Fruit fly (Drosophila melanogaster) whole organism, embryonic: ENCODE data around the gene ND-39.

Source experiments
- Ada2b ChIP-seq: fragments of 200-800 bp; sonication (Bioruptor generic); IDR thresholded peaks from 2 replicates; pipeline ENCODE4 v1.3.6; 2022; ENCODE audit warnings: missing biosample characterization, missing genetic modification characterization
- CG10274 ChIP-seq: fragments of 200-800 bp; sonication (Bioruptor generic); optimal IDR thresholded peaks from 3 replicates; lab custom pipeline; 2017; ENCODE audit warnings: missing biosample characterization, mild to moderate bottlenecking, missing genetic modification characterization
- CG11247 ChIP-seq: fragments of 200-800 bp; sonication (Bioruptor generic); IDR thresholded peaks from 2 replicates; pipeline ENCODE4 v1.3.6; 2022; ENCODE audit warnings: missing biosample characterization, missing genetic modification characterization
- CG17568 ChIP-seq: fragments of 200-800 bp; sonication (Bioruptor generic); optimal IDR thresholded peaks from 2 replicates; lab custom pipeline; 2018; ENCODE audit warnings: missing biosample characterization, mild to moderate bottlenecking, missing genetic modification characterization, moderate library complexity
- CG18599 ChIP-seq: fragments of 200-800 bp; sonication (Bioruptor generic); optimal IDR thresholded peaks from 3 replicates; lab custom pipeline; 2017; ENCODE audit warnings: missing biosample characterization, missing genetic modification characterization, mild to moderate bottlenecking, moderate library complexity, missing genetic modification reagents
- CG2712 ChIP-seq: fragments of 200-800 bp; optimal IDR thresholded peaks from 3 replicates; lab custom pipeline; 2019; ENCODE audit warnings: missing biosample characterization, mild to moderate bottlenecking, missing genetic modification characterization, moderate library complexity
- CG30020 ChIP-seq: fragments of 200-800 bp; optimal IDR thresholded peaks from 2 replicates; lab custom pipeline; 2019; ENCODE audit warnings: missing biosample characterization, mild to moderate bottlenecking, missing genetic modification characterization, moderate library complexity
- CG31388 ChIP-seq: fragments of 200-800 bp; sonication (Bioruptor generic); optimal IDR thresholded peaks from 2 replicates; lab custom pipeline; 2016; ENCODE audit warnings: missing biosample characterization, missing genetic modification characterization
- CG4404 ChIP-seq: fragments of 200-800 bp; sonication (Bioruptor generic); IDR thresholded peaks from 2 replicates; pipeline ENCODE4 v1.3.6; 2022; ENCODE audit warnings: missing biosample characterization, missing genetic modification characterization
- CG4854 ChIP-seq: fragments of 200-800 bp; sonication (Bioruptor generic); optimal IDR thresholded peaks from 2 replicates; lab custom pipeline; 2016; ENCODE audit warnings: missing biosample characterization, missing genetic modification characterization, inconsistent platforms
- CG6254 ChIP-seq: fragments of 200-800 bp; sonication (Bioruptor generic); optimal IDR thresholded peaks from 3 replicates; lab custom pipeline; 2017; ENCODE audit warnings: mild to moderate bottlenecking, missing biosample characterization, missing genetic modification reagents, missing genetic modification characterization
- CG6272 ChIP-seq: fragments of 200-800 bp; sonication (Bioruptor generic); IDR thresholded peaks from 2 replicates; pipeline ENCODE4 v1.3.6; 2022; ENCODE audit warnings: missing biosample characterization, missing genetic modification characterization
- CG8281 ChIP-seq: fragments of 200-800 bp; sonication (Bioruptor generic); optimal IDR thresholded peaks from 2 replicates; lab custom pipeline; 2018; ENCODE audit warnings: missing biosample characterization, mild to moderate bottlenecking, missing genetic modification characterization, moderate library complexity
- CG8290 ChIP-seq, 3 experiments: fragments of 200-800 bp; sonication (Bioruptor generic); optimal IDR thresholded peaks; 2 replicates each; lab custom pipeline; 2016 to 2019; ENCODE audit warnings: missing biosample characterization in 3 of 3, missing genetic modification characterization in 3 of 3, mild to moderate bottlenecking in 2 of 3, moderate library complexity in 1 of 3
- CG8359 ChIP-seq: fragments of 200-800 bp; sonication (Bioruptor generic); optimal IDR thresholded peaks from 2 replicates; lab custom pipeline; 2017; ENCODE audit warnings: missing biosample characterization, mild to moderate bottlenecking, missing genetic modification characterization, borderline replicate concordance
- CG8924 ChIP-seq: fragments of 200-800 bp; optimal IDR thresholded peaks from 3 replicates; lab custom pipeline; 2019; ENCODE audit warnings: missing biosample characterization, mild to moderate bottlenecking, missing genetic modification characterization, moderate library complexity
- CG9727 ChIP-seq: fragments of 200-800 bp; sonication (Bioruptor generic); optimal IDR thresholded peaks from 3 replicates; lab custom pipeline; 2017; ENCODE audit warnings: missing biosample characterization, mild to moderate bottlenecking, missing genetic modification characterization
- Dfd ChIP-seq, 2 experiments: fragments of >200 bp; optimal IDR thresholded peaks; 2 replicates each; lab custom pipeline; 2017; ENCODE audit warnings: missing biosample characterization in 2 of 2, missing genetic modification characterization in 2 of 2
- Eip74EF ChIP-seq, 2 experiments: fragments of 200-800 bp in 1 of 2; fragments of >200 bp in 1 of 2; sonication (Bioruptor generic) in 1 of 2; optimal IDR thresholded peaks; 2 replicates each; lab custom pipeline; 2017 to 2019; ENCODE audit warnings: missing biosample characterization in 2 of 2, missing genetic modification characterization in 2 of 2, mild to moderate bottlenecking in 1 of 2, moderate library complexity in 1 of 2
- Ets97D ChIP-seq: fragments of 200-800 bp; sonication (Bioruptor generic); optimal IDR thresholded peaks from 3 replicates; lab custom pipeline; 2016; ENCODE audit warnings: missing biosample characterization, missing genetic modification characterization
- Hsf ChIP-seq: fragments of 200-800 bp; sonication (Bioruptor generic); optimal IDR thresholded peaks from 3 replicates; lab custom pipeline; 2016; ENCODE audit warnings: missing biosample characterization, missing genetic modification characterization
- MESR4 ChIP-seq: fragments of 200-800 bp; sonication (Bioruptor generic); optimal IDR thresholded peaks from 2 replicates; lab custom pipeline; 2018; ENCODE audit warnings: missing biosample characterization, mild to moderate bottlenecking, missing genetic modification characterization, moderate library complexity
- Mes4 ChIP-seq: fragments of 200-800 bp; sonication (Bioruptor generic); optimal IDR thresholded peaks from 2 replicates; lab custom pipeline; 2016; ENCODE audit warnings: missing biosample characterization, missing genetic modification characterization
- Mrtf ChIP-seq: fragments of 200-800 bp; sonication (Bioruptor generic); IDR thresholded peaks from 3 replicates; pipeline ENCODE4 v1.3.6; 2022; ENCODE audit warnings: missing biosample characterization, missing genetic modification characterization
- NK7.1 ChIP-seq: fragments of 200-800 bp; sonication (Bioruptor generic); optimal IDR thresholded peaks from 3 replicates; lab custom pipeline; 2016; ENCODE audit warnings: missing biosample characterization, missing genetic modification characterization
- PHDP ChIP-seq: fragments of 200-800 bp; sonication (Bioruptor generic); optimal IDR thresholded peaks from 3 replicates; lab custom pipeline; 2018; ENCODE audit warnings: missing biosample characterization, mild to moderate bottlenecking, missing genetic modification characterization, moderate library complexity
- Side ChIP-seq: fragments of 200-800 bp; sonication (Bioruptor generic); optimal IDR thresholded peaks from 2 replicates; lab custom pipeline; 2016; ENCODE audit warnings: missing biosample characterization, missing genetic modification characterization
- Taf1 ChIP-seq: fragments of 200-800 bp; sonication (Bioruptor generic); IDR thresholded peaks from 2 replicates; pipeline ENCODE4 v1.3.6; 2022; ENCODE audit warnings: missing biosample characterization, missing genetic modification characterization
- cato ChIP-seq: fragments of 200-800 bp; sonication (Bioruptor generic); optimal IDR thresholded peaks from 2 replicates; lab custom pipeline; 2016; ENCODE audit warnings: missing biosample characterization, missing genetic modification characterization, borderline replicate concordance
- crp ChIP-seq, 2 experiments: fragments of 200-800 bp; sonication (Bioruptor generic); optimal IDR thresholded peaks; 2 replicates in 1 of 2; 3 replicates in 1 of 2; lab custom pipeline; 2017; ENCODE audit warnings: missing biosample characterization in 2 of 2, missing genetic modification characterization in 2 of 2, mild to moderate bottlenecking in 1 of 2, moderate library complexity in 1 of 2
- disco-r ChIP-seq: fragments of 200-800 bp; sonication (Bioruptor generic); optimal IDR thresholded peaks from 2 replicates; lab custom pipeline; 2016; ENCODE audit warnings: missing biosample characterization, missing genetic modification characterization
- emc ChIP-seq: fragments of 200-800 bp; sonication (Bioruptor generic); optimal IDR thresholded peaks from 2 replicates; lab custom pipeline; 2016; ENCODE audit warnings: missing biosample characterization, missing genetic modification characterization
- en ChIP-seq: fragments of 200-800 bp; sonication (Bioruptor generic); optimal IDR thresholded peaks from 2 replicates; lab custom pipeline; 2016; ENCODE audit warnings: missing biosample characterization, missing genetic modification characterization
- gcm ChIP-seq: fragments of 200-800 bp; sonication (Bioruptor generic); optimal IDR thresholded peaks from 2 replicates; lab custom pipeline; 2019; ENCODE audit warnings: missing biosample characterization, mild to moderate bottlenecking, missing genetic modification characterization, moderate library complexity
- grau ChIP-seq: fragments of 200-800 bp; optimal IDR thresholded peaks from 3 replicates; lab custom pipeline; 2019; ENCODE audit warnings: missing biosample characterization, mild to moderate bottlenecking, missing genetic modification characterization, moderate library complexity
- lab ChIP-seq: fragments of 200-800 bp; sonication (Bioruptor generic); optimal IDR thresholded peaks from 3 replicates; lab custom pipeline; 2017; ENCODE audit warnings: missing biosample characterization, missing genetic modification characterization, mild to moderate bottlenecking, moderate library complexity, missing genetic modification reagents
- onecut ChIP-seq: fragments of 200-800 bp; sonication (Bioruptor generic); IDR thresholded peaks from 2 replicates; pipeline ENCODE4 v1.3.6; 2022; ENCODE audit warnings: missing biosample characterization, missing genetic modification characterization
- otp ChIP-seq: fragments of 200-800 bp; sonication (Bioruptor generic); IDR thresholded peaks from 3 replicates; pipeline ENCODE4, ENCODE4 v1.3.6; 2022; ENCODE audit warnings: missing biosample characterization, missing genetic modification characterization
- peb ChIP-seq: fragments of 200-800 bp; sonication (Bioruptor generic); IDR thresholded peaks from 2 replicates; pipeline ENCODE4 v1.3.6; 2022; ENCODE audit warnings: missing biosample characterization, missing genetic modification characterization
- pita ChIP-seq: fragments of 200-800 bp; sonication (Bioruptor generic); optimal IDR thresholded peaks from 2 replicates; lab custom pipeline; 2017; ENCODE audit warnings: missing biosample characterization, mild to moderate bottlenecking, missing genetic modification characterization
- ranshi ChIP-seq: fragments of 200-800 bp; sonication (Bioruptor generic); IDR thresholded peaks from 2 replicates; pipeline ENCODE4 v1.3.6; 2022; ENCODE audit warnings: missing biosample characterization, missing genetic modification characterization
- repo ChIP-seq: fragments of 200-800 bp; sonication (Bioruptor generic); optimal IDR thresholded peaks from 2 replicates; lab custom pipeline; 2016; ENCODE audit warnings: missing biosample characterization, missing genetic modification characterization
- sens-2 ChIP-seq: fragments of 200-800 bp; sonication (Bioruptor generic); IDR thresholded peaks from 2 replicates; pipeline ENCODE4 v1.3.6; 2022; ENCODE audit warnings: missing biosample characterization, missing genetic modification characterization
- shn ChIP-seq: fragments of 200-800 bp; sonication (Bioruptor generic); optimal IDR thresholded peaks from 3 replicates; lab custom pipeline; 2016; ENCODE audit warnings: missing biosample characterization, missing genetic modification characterization
- sim ChIP-seq: fragments of 200-800 bp; sonication (Bioruptor generic); IDR thresholded peaks from 2 replicates; pipeline ENCODE4 v1.3.6; 2022; ENCODE audit warnings: missing biosample characterization, missing genetic modification characterization
- sima ChIP-seq: fragments of 200-800 bp; sonication (Bioruptor generic); optimal IDR thresholded peaks from 2 replicates; lab custom pipeline; 2016; ENCODE audit warnings: missing biosample characterization, missing genetic modification characterization
- slou ChIP-seq: fragments of 200-800 bp; sonication (Bioruptor generic); optimal IDR thresholded peaks from 3 replicates; lab custom pipeline; 2016; ENCODE audit warnings: missing biosample characterization, missing genetic modification characterization
- tgo ChIP-seq: fragments of 200-800 bp; sonication (Bioruptor generic); IDR thresholded peaks from 3 replicates; pipeline ENCODE4 v1.3.6; 2022; ENCODE audit warnings: missing biosample characterization, missing genetic modification characterization
- trem ChIP-seq: fragments of 200-800 bp; optimal IDR thresholded peaks from 3 replicates; lab custom pipeline; 2019; ENCODE audit warnings: missing biosample characterization, mild to moderate bottlenecking, missing genetic modification characterization, moderate library complexity

ND-39 gene

DNA sequence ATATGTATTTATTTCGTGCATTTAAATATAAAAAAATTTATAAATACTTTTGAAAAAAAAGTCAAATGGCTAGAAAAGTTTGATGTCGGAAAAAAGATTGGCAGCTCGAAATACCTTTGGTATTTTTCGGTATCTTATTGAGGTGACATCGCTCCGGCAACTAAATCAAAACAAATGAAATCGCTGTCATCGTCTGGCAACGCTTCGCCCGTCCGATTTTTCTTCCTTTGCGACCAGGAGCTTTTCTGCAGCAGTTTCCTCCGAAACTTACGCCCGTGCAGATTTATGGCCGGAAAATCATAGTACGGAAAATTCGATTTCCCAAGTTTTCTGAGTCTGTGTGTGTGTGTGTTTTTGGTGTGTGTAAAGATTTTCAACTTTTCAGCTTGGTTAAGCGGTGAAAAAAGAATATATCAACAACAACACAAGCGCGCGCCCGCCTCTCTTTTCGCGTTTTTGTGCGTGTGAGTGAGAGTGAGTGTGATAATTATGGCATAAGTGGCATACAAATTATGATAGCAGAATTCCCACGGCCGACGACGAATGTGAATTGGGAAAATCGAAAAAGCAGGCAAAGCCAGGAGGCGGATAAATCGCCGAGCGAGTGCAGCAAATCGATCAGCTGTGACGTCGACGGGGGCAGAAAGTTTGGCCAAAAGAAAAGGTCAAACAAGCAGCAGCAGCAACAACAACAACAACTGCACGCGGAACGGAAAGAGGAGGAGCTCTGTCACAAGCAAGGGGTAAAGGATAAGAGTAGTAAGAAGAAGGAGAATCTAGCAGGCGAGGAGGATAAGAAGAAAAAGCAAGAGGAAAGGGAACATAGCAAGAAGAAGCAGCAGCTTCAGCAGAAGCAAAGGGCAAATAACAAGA lies 5.5 kb downstream of the ND-39 start, which contains the start of gene CG32425 (continued):
- TF ChIP-seq Hsf (GFP tag; lab: Kevin White, UChicago), result no peak
- TF ChIP-seq lab (GFP tag; lab: Kevin White, UChicago), result peak; percentile 39
- TF ChIP-seq CG4404 (GFP tag; lab: Robert Waterston, UW), result no peak
- no peak for TF ChIP-seq Taf1 (GFP tag; lab: Robert Waterston, UW)
- peak; percentile 61 for TF ChIP-seq Ets97D (GFP tag; lab: Kevin White, UChicago)
- no peak for TF ChIP-seq disco-r (GFP tag; lab: Kevin White, UChicago)
- no peak for TF ChIP-seq CG6272
- peak; percentile 8 for TF ChIP-seq grau (tag; lab: Kevin White, UChicago)
- TF ChIP-seq Side (GFP tag; lab: Kevin White, UChicago), result no peak
- peak; percentile 5 for TF ChIP-seq CG18599 (GFP tag; lab: Kevin White, UChicago)
- TF ChIP-seq sim (GFP tag; lab: Robert Waterston, UW), result no peak
- TF ChIP-seq pita, result no peak
- no peak for TF ChIP-seq peb (GFP tag; lab: Robert Waterston, UW)
- TF ChIP-seq slou (GFP tag; lab: Kevin White, UChicago), result no peak
- TF ChIP-seq Ada2b (GFP tag; lab: Robert Waterston, UW), result no peak
- no peak for TF ChIP-seq CG17568 (GFP tag; lab: Kevin White, UChicago)
- peak; percentile 23 for TF ChIP-seq MESR4
- peak; percentile 3 for TF ChIP-seq CG8281 (tag; lab: Kevin White, UChicago)
- no peak for TF ChIP-seq CG10274
- no peak for TF ChIP-seq crp (GFP tag; optimal IDR thresholded peaks at IDR 0.05; lab: Kevin White, UChicago)
- TF ChIP-seq CG8290 (GFP tag; optimal IDR thresholded peaks at IDR 0.05; lab: Kevin White, UChicago), result no peak
- peak in 1 of 2 experiments; percentile 1 for TF ChIP-seq CG8290 (tag; optimal IDR thresholded peaks at IDR 0.05; lab: Kevin White, UChicago)
- no peak for TF ChIP-seq CG8359 (GFP tag; lab: Kevin White, UChicago)
- no peak for TF ChIP-seq repo (GFP tag; lab: Kevin White, UChicago)
- TF ChIP-seq CG4854 (GFP tag; lab: Kevin White, UChicago), result no peak
- TF ChIP-seq CG2712, result peak; percentile 23
- TF ChIP-seq CG31388 (GFP tag; lab: Kevin White, UChicago), result no peak
- no peak for TF ChIP-seq shn (GFP tag; lab: Kevin White, UChicago)
- no peak for TF ChIP-seq CG11247
- TF ChIP-seq emc (GFP tag; lab: Kevin White, UChicago), result no peak
- no peak for TF ChIP-seq Eip74EF (GFP tag; optimal IDR thresholded peaks at IDR 0.05; lab: Kevin White, UChicago)
- TF ChIP-seq otp, result no peak
- TF ChIP-seq onecut (GFP tag; lab: Robert Waterston, UW), result 0 out of 2 replicates have a peak, but pooled peaks have one; percentile 27
- no peak for TF ChIP-seq gcm (GFP tag; lab: Kevin White, UChicago)
- no peak for TF ChIP-seq CG9727
- TF ChIP-seq CG6254 (GFP tag; lab: Kevin White, UChicago), result no peak
- TF ChIP-seq sens-2, result no peak
- TF ChIP-seq Mes4, result no peak
- no peak for TF ChIP-seq cato (GFP tag; lab: Kevin White, UChicago)
- peak; percentile 14 for TF ChIP-seq CG30020 (tag; lab: Kevin White, UChicago)
- no peak for TF ChIP-seq Mrtf
- no peak for TF ChIP-seq tgo (GFP tag; lab: Robert Waterston, UW)
- no peak for TF ChIP-seq ranshi (GFP tag; lab: Robert Waterston, UW)
- TF ChIP-seq PHDP (tag; lab: Kevin White, UChicago), result no peak
- peak; percentile 97 for TF ChIP-seq trem
- no peak for TF ChIP-seq en (GFP tag; lab: Kevin White, UChicago)
- TF ChIP-seq Dfd (GFP tag; optimal IDR thresholded peaks at IDR 0.05; lab: Kevin White, UChicago), result no peak
- no peak for TF ChIP-seq CG8924 (tag; lab: Kevin White, UChicago)
- TF ChIP-seq NK7.1, result no peak
- no peak for TF ChIP-seq sima (GFP tag; lab: Kevin White, UChicago)
